Fruit fly (Drosophila melanogaster) whole organism, embryonic: ENCODE results near the gene Ubc4.

Source experiments
- Awh ChIP-seq: fragments of 200-800 bp; sonication (Bioruptor generic); IDR thresholded peaks from 2 replicates; pipeline ENCODE4, ENCODE4 v1.3.6; 2022; ENCODE audit warnings: missing biosample characterization, missing genetic modification characterization
- CG10366 ChIP-seq: fragments of 200-800 bp; sonication (Bioruptor generic); IDR thresholded peaks from 2 replicates; pipeline ENCODE4 v1.3.6; 2022; ENCODE audit warnings: missing biosample characterization, missing genetic modification characterization
- CG10431 ChIP-seq: fragments of 200-800 bp; sonication (Bioruptor generic); optimal IDR thresholded peaks from 3 replicates; lab custom pipeline; 2018; ENCODE audit warnings: missing biosample characterization, mild to moderate bottlenecking, missing genetic modification characterization
- CG10462 ChIP-seq: fragments of 200-800 bp; sonication (Bioruptor generic); optimal IDR thresholded peaks from 2 replicates; lab custom pipeline; 2016; ENCODE audit warnings: missing biosample characterization, missing genetic modification characterization
- CG15011 ChIP-seq: fragments of 200-800 bp; sonication (Bioruptor generic); optimal IDR thresholded peaks from 3 replicates; lab custom pipeline; 2018; ENCODE audit warnings: missing biosample characterization, mild to moderate bottlenecking, missing genetic modification characterization
- CG15601 ChIP-seq: fragments of 200-800 bp; sonication (Bioruptor generic); optimal IDR thresholded peaks from 3 replicates; lab custom pipeline; 2019; ENCODE audit warnings: missing biosample characterization, mild to moderate bottlenecking, missing genetic modification characterization, moderate library complexity
- CG1602 ChIP-seq: fragments of 200-800 bp; sonication (Bioruptor generic); optimal IDR thresholded peaks from 3 replicates; lab custom pipeline; 2016; ENCODE audit warnings: missing biosample characterization, missing genetic modification characterization
- CG16779 ChIP-seq: fragments of 200-800 bp; sonication (Bioruptor generic); IDR thresholded peaks from 2 replicates; pipeline ENCODE4 v1.3.6; 2022; ENCODE audit warnings: missing biosample characterization, missing genetic modification characterization
- CG17385 ChIP-seq: fragments of 200-800 bp; sonication (Bioruptor generic); optimal IDR thresholded peaks from 3 replicates; lab custom pipeline; 2018; ENCODE audit warnings: missing biosample characterization, mild to moderate bottlenecking, missing genetic modification characterization
- CG17568 ChIP-seq: fragments of 200-800 bp; sonication (Bioruptor generic); optimal IDR thresholded peaks from 2 replicates; lab custom pipeline; 2018; ENCODE audit warnings: missing biosample characterization, mild to moderate bottlenecking, missing genetic modification characterization, moderate library complexity
- CG17802 ChIP-seq: fragments of 200-800 bp; sonication (Bioruptor generic); optimal IDR thresholded peaks from 2 replicates; lab custom pipeline; 2018; ENCODE audit warnings: missing biosample characterization, mild to moderate bottlenecking, missing genetic modification characterization, moderate library complexity
- CG17912 ChIP-seq: fragments of 200-800 bp; sonication (Bioruptor generic); optimal IDR thresholded peaks from 2 replicates; lab custom pipeline; 2018; ENCODE audit warnings: missing biosample characterization, mild to moderate bottlenecking, missing genetic modification characterization
- CG18619 ChIP-seq: fragments of 200-800 bp; sonication (Bioruptor generic); optimal IDR thresholded peaks from 3 replicates; lab custom pipeline; 2017; ENCODE audit warnings: missing biosample characterization, mild to moderate bottlenecking, missing genetic modification characterization
- CG2120 ChIP-seq: fragments of 200-800 bp; sonication (Bioruptor generic); optimal IDR thresholded peaks from 3 replicates; lab custom pipeline; 2016; ENCODE audit warnings: missing biosample characterization, missing genetic modification characterization
- CG31365 ChIP-seq: fragments of 200-800 bp; sonication (Bioruptor generic); optimal IDR thresholded peaks from 2 replicates; lab custom pipeline; 2018; ENCODE audit warnings: missing biosample characterization, mild to moderate bottlenecking, missing genetic modification characterization
- CG34376 ChIP-seq: fragments of 200-800 bp; sonication (Bioruptor generic); optimal IDR thresholded peaks from 2 replicates; lab custom pipeline; 2018; ENCODE audit warnings: missing biosample characterization, mild to moderate bottlenecking, missing genetic modification characterization
- CG8944 ChIP-seq: fragments of 200-800 bp; sonication (Bioruptor generic); optimal IDR thresholded peaks from 3 replicates; lab custom pipeline; 2016; ENCODE audit warnings: missing biosample characterization, missing genetic modification characterization
- CG9876 ChIP-seq: fragments of 200-800 bp; sonication (Bioruptor generic); optimal IDR thresholded peaks from 2 replicates; lab custom pipeline; 2016; ENCODE audit warnings: missing biosample characterization, missing genetic modification characterization
- CHES-1-like ChIP-seq: fragments of 200-800 bp; sonication (Bioruptor generic); optimal IDR thresholded peaks from 2 replicates; lab custom pipeline; 2016; ENCODE audit warnings: missing biosample characterization, missing genetic modification characterization
- H15 ChIP-seq: fragments of 200-800 bp; sonication (Bioruptor generic); IDR thresholded peaks from 3 replicates; pipeline ENCODE4 v1.3.6; 2022; ENCODE audit warnings: missing biosample characterization, missing genetic modification characterization
- HmgZ ChIP-seq: fragments of 200-800 bp; sonication (Bioruptor generic); optimal IDR thresholded peaks from 2 replicates; lab custom pipeline; 2018; ENCODE audit warnings: missing biosample characterization, mild to moderate bottlenecking, missing genetic modification characterization
- Hsf ChIP-seq: fragments of 200-800 bp; sonication (Bioruptor generic); optimal IDR thresholded peaks from 3 replicates; lab custom pipeline; 2016; ENCODE audit warnings: missing biosample characterization, missing genetic modification characterization
- NC2α ChIP-seq: fragments of 200-800 bp; sonication (Bioruptor generic); optimal IDR thresholded peaks from 2 replicates; lab custom pipeline; 2016; ENCODE audit warnings: missing biosample characterization, missing genetic modification characterization
- Opbp ChIP-seq: fragments of 200-800 bp; sonication (Bioruptor generic); IDR thresholded peaks from 3 replicates; pipeline ENCODE4 v1.3.6; 2022; ENCODE audit warnings: missing biosample characterization, missing genetic modification characterization; ENCODE audit not compliant: partially characterized antibody
- Ptx1 ChIP-seq: fragments of 200-800 bp; sonication (Bioruptor generic); IDR thresholded peaks from 2 replicates; pipeline ENCODE4 v1.3.6; 2022; ENCODE audit warnings: missing biosample characterization, missing genetic modification characterization
- Six4 ChIP-seq: fragments of 200-800 bp; sonication (Bioruptor generic); optimal IDR thresholded peaks from 2 replicates; lab custom pipeline; 2016; ENCODE audit warnings: missing biosample characterization, missing genetic modification characterization
- YL-1 ChIP-seq: fragments of 200-800 bp; sonication (Bioruptor generic); optimal IDR thresholded peaks from 3 replicates; lab custom pipeline; 2017; ENCODE audit warnings: missing biosample characterization, mild to moderate bottlenecking, missing genetic modification characterization
- ac ChIP-seq: fragments of 200-800 bp; sonication (Bioruptor generic); optimal IDR thresholded peaks from 3 replicates; lab custom pipeline; 2017; ENCODE audit warnings: missing biosample characterization, mild to moderate bottlenecking, missing genetic modification characterization
- ara ChIP-seq: fragments of 200-800 bp; sonication (Bioruptor generic); IDR thresholded peaks from 2 replicates; pipeline ENCODE4 v1.3.6; 2022; ENCODE audit warnings: missing biosample characterization, missing genetic modification characterization
- bcd ChIP-seq: fragments of 200-800 bp; sonication (Bioruptor generic); optimal IDR thresholded peaks from 2 replicates; lab custom pipeline; 2017; ENCODE audit warnings: missing biosample characterization, mild to moderate bottlenecking, missing genetic modification characterization
- caup ChIP-seq: fragments of 200-800 bp; sonication (Bioruptor generic); optimal IDR thresholded peaks from 3 replicates; lab custom pipeline; 2017; ENCODE audit warnings: missing biosample characterization, mild to moderate bottlenecking, missing genetic modification characterization, moderate library complexity; ENCODE audit not compliant: severe bottlenecking
- da ChIP-seq: fragments of 200-800 bp; sonication (Bioruptor generic); optimal IDR thresholded peaks from 2 replicates; lab custom pipeline; 2016; ENCODE audit warnings: missing biosample characterization, missing genetic modification characterization
- dan ChIP-seq: fragments of 200-800 bp; sonication (Bioruptor generic); IDR thresholded peaks from 2 replicates; pipeline ENCODE4 v1.3.6; 2022; ENCODE audit warnings: missing biosample characterization, missing genetic modification characterization
- dm ChIP-seq: fragments of 200-800 bp; sonication (Bioruptor generic); optimal IDR thresholded peaks from 3 replicates; lab custom pipeline; 2016; ENCODE audit warnings: missing biosample characterization, missing genetic modification characterization
- fu2 ChIP-seq: fragments of 200-800 bp; sonication (Bioruptor generic); optimal IDR thresholded peaks from 2 replicates; lab custom pipeline; 2016; ENCODE audit warnings: missing biosample characterization, missing genetic modification characterization
- ham ChIP-seq: fragments of 200-800 bp; sonication (Bioruptor generic); IDR thresholded peaks from 2 replicates; pipeline ENCODE4 v1.3.6; 2022; ENCODE audit warnings: missing biosample characterization, missing genetic modification characterization
- insv ChIP-seq, 2 experiments: fragments of 200-800 bp; sonication (Bioruptor generic); optimal IDR thresholded peaks; 3 replicates each; lab custom pipeline; 2016 to 2018; ENCODE audit warnings: missing biosample characterization in 2 of 2, missing genetic modification characterization in 2 of 2
- lbe ChIP-seq: fragments of 200-800 bp; sonication (Bioruptor generic); optimal IDR thresholded peaks from 2 replicates; lab custom pipeline; 2016; ENCODE audit warnings: missing biosample characterization, mild to moderate bottlenecking, missing genetic modification characterization
- lilli ChIP-seq: fragments of 200-800 bp; sonication (Bioruptor generic); optimal IDR thresholded peaks from 3 replicates; lab custom pipeline; 2016; ENCODE audit warnings: missing biosample characterization, missing genetic modification characterization
- luna ChIP-seq: fragments of 200-800 bp; sonication (Bioruptor generic); optimal IDR thresholded peaks from 2 replicates; lab custom pipeline; 2016; ENCODE audit warnings: missing biosample characterization, missing genetic modification characterization
- mirr ChIP-seq: fragments of 200-800 bp; sonication (Bioruptor generic); optimal IDR thresholded peaks from 3 replicates; lab custom pipeline; 2018; ENCODE audit warnings: missing biosample characterization, mild to moderate bottlenecking, missing genetic modification characterization
- oc ChIP-seq: fragments of 200-800 bp; sonication (Bioruptor generic); optimal IDR thresholded peaks from 2 replicates; lab custom pipeline; 2018; ENCODE audit warnings: missing biosample characterization, mild to moderate bottlenecking, missing genetic modification characterization, moderate library complexity
- odd ChIP-seq: fragments of 200-800 bp; sonication (Bioruptor generic); optimal IDR thresholded peaks from 2 replicates; lab custom pipeline; 2017; ENCODE audit warnings: missing biosample characterization, mild to moderate bottlenecking, missing genetic modification characterization
- pho ChIP-seq: fragments of 200-800 bp; sonication (Bioruptor generic); optimal IDR thresholded peaks from 2 replicates; lab custom pipeline; 2016; ENCODE audit warnings: missing biosample characterization, missing genetic modification characterization
- sens ChIP-seq: fragments of 200-800 bp; sonication (Bioruptor generic); peaks from one replicate; lab custom pipeline; 2016; ENCODE audit warnings: missing biosample characterization, missing genetic modification characterization
- shn ChIP-seq: fragments of 200-800 bp; sonication (Bioruptor generic); optimal IDR thresholded peaks from 3 replicates; lab custom pipeline; 2016; ENCODE audit warnings: missing biosample characterization, missing genetic modification characterization
- trem ChIP-seq: fragments of 200-800 bp; optimal IDR thresholded peaks from 3 replicates; lab custom pipeline; 2019; ENCODE audit warnings: missing biosample characterization, mild to moderate bottlenecking, missing genetic modification characterization, moderate library complexity
- trh ChIP-seq: fragments of 200-800 bp; sonication (Bioruptor generic); optimal IDR thresholded peaks from 2 replicates; lab custom pipeline; 2016; ENCODE audit warnings: missing biosample characterization, missing genetic modification characterization
- unc-4 ChIP-seq: fragments of 200-800 bp; sonication (Bioruptor generic); IDR thresholded peaks from 2 replicates; pipeline ENCODE4 v1.3.6; 2022; ENCODE audit warnings: missing biosample characterization, missing genetic modification characterization; ENCODE audit not compliant: partially characterized antibody
- unpg ChIP-seq: fragments of 200-800 bp; sonication (Bioruptor generic); optimal IDR thresholded peaks from 3 replicates; lab custom pipeline; 2018; ENCODE audit warnings: missing biosample characterization, mild to moderate bottlenecking, missing genetic modification characterization, moderate library complexity

Gene Ubc4

DNA sequence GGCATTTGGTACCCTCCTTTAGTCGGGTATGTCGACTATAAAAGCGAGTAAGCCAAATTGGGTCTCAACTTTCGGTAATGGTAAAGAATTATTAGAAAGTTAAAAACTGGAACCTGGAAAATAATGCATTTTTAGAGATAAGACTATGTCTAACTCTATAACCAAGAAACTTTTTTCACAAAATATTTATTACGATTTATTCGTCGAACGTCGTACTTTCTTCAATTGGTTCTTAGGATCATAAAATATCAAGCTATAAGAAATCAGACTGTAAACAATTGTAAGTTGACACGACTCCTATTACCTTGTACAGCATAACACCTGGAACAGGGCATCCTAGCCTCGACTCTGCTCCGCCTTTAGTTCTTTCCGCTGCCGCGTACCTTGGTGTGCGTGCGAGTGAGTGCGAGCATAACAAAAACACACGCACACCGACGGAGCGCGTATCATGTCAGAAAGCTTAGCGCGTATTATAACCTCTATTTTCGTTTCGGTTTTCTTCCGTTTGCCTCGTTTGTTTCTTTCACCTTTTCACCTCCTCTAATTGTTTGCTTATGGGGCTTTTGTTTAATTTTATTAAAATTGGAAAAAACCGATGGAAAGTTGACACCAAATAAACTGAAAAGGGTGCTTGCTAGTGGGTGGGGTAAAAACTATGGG, 5.1 kb upstream of the Ubc4 start (continued):
- TF ChIP-seq mirr: peak; percentile 62
- TF ChIP-seq Opbp (GFP tag; lab: Robert Waterston, UW): no peak
- peak; percentile 94 for TF ChIP-seq da
- TF ChIP-seq trem (tag; lab: Kevin White, UChicago): peak; percentile 78
- TF ChIP-seq CG15601 (tag; lab: Kevin White, UChicago): peak; percentile 93
- TF ChIP-seq CG10366 (GFP tag; lab: Robert Waterston, UW): peak; percentile 86
- peak; percentile 78 for TF ChIP-seq CG17802 (tag; lab: Kevin White, UChicago)
- TF ChIP-seq insv (GFP tag; optimal IDR thresholded peaks at IDR 0.05; lab: Kevin White, UChicago): peak; percentile 61 to 67
- peak; percentile 94 for TF ChIP-seq Six4
- TF ChIP-seq NC2α (GFP tag; lab: Kevin White, UChicago): peak; percentile 93
- peak; percentile 84 for TF ChIP-seq CG10431
- TF ChIP-seq bcd (GFP tag; lab: Kevin White, UChicago): peak; percentile 98
- TF ChIP-seq CG18619 (GFP tag; lab: Kevin White, UChicago): peak; percentile 98
- peak; percentile 93 for TF ChIP-seq HmgZ (tag; lab: Kevin White, UChicago)
- peak; percentile 89 for TF ChIP-seq trh (GFP tag; lab: Kevin White, UChicago)
- peak; percentile 95 for TF ChIP-seq CG15011 (GFP tag; lab: Kevin White, UChicago)
- no peak for TF ChIP-seq ac (GFP tag; lab: Kevin White, UChicago)
- peak; percentile 97 for TF ChIP-seq CHES-1-like (GFP tag; lab: Kevin White, UChicago)
- TF ChIP-seq fu2: peak; percentile 97
- TF ChIP-seq Hsf (GFP tag; lab: Kevin White, UChicago): peak; percentile 97
- TF ChIP-seq sens (GFP tag; lab: Kevin White, UChicago): peak; percentile 100
- peak; percentile 97 for TF ChIP-seq lilli (GFP tag; lab: Kevin White, UChicago)
- peak; percentile 66; the same call in 1 of the 2 replicates for TF ChIP-seq ham
- TF ChIP-seq CG9876 (GFP tag; lab: Kevin White, UChicago): peak; percentile 95
- TF ChIP-seq H15 (GFP tag; lab: Robert Waterston, UW): peak; percentile 76
- TF ChIP-seq CG31365 (tag; lab: Kevin White, UChicago): peak; percentile 68
- peak; percentile 97 for TF ChIP-seq shn
- TF ChIP-seq CG17912 (GFP tag; lab: Kevin White, UChicago): peak; percentile 64
- TF ChIP-seq CG16779 (GFP tag; lab: Robert Waterston, UW): peak; percentile 59; the same call in 1 of the 2 replicates
- peak; percentile 83 for TF ChIP-seq ara (GFP tag; lab: Robert Waterston, UW)
- TF ChIP-seq CG10462 (GFP tag; lab: Kevin White, UChicago): peak; percentile 93
- TF ChIP-seq unpg (GFP tag; lab: Kevin White, UChicago): peak; percentile 87
- TF ChIP-seq dan: peak; percentile 63; the same call in 1 of the 2 replicates
- peak; percentile 94 for TF ChIP-seq CG34376 (GFP tag; lab: Kevin White, UChicago)
- TF ChIP-seq lbe (GFP tag; lab: Kevin White, UChicago): peak; percentile 78
- TF ChIP-seq YL-1 (GFP tag; lab: Kevin White, UChicago): peak; percentile 85
- peak; percentile 98 for TF ChIP-seq CG2120 (GFP tag; lab: Kevin White, UChicago)
- TF ChIP-seq luna (GFP tag; lab: Kevin White, UChicago): peak; percentile 90
- no peak; the same call in 1 of the 2 replicates for TF ChIP-seq unc-4 (GFP tag; lab: Robert Waterston, UW)
- TF ChIP-seq CG17385 (GFP tag; lab: Kevin White, UChicago): peak; percentile 93
- TF ChIP-seq caup (GFP tag; lab: Kevin White, UChicago): peak; percentile 94
- TF ChIP-seq Awh: peak; percentile 68
- peak; percentile 96 for TF ChIP-seq CG8944 (GFP tag; lab: Kevin White, UChicago)
- peak; percentile 93 for TF ChIP-seq Ptx1 (GFP tag; lab: Robert Waterston, UW)
- TF ChIP-seq oc: peak; percentile 33
- peak; percentile 95 for TF ChIP-seq odd (GFP tag; lab: Kevin White, UChicago)
- peak; percentile 86 for TF ChIP-seq CG17568 (GFP tag; lab: Kevin White, UChicago)
- TF ChIP-seq dm: peak; percentile 91
- peak; percentile 95 for TF ChIP-seq CG1602 (GFP tag; lab: Kevin White, UChicago)
- TF ChIP-seq pho (GFP tag; lab: Kevin White, UChicago): peak; percentile 98
